Worm (Caenorhabditis elegans) whole organism, young adult: ENCODE data around the gene F08F3.4.
A peak's percentile ranks its signal among the peaks of the same experiment; 100 is the strongest.

ENCODE experiments used
- F22D6.2 ChIP-seq: sonication (generic microtip); optimal IDR thresholded peaks from 2 replicates; lab custom pipeline; 2016; ENCODE audit warnings: mild to moderate bottlenecking, missing genetic modification characterization, missing compliant biosample characterization
- F33H1.4 ChIP-seq: fragments of 200-800 bp; sonication (Bioruptor generic); IDR thresholded peaks from 2 replicates; pipeline ENCODE4 v1.3.6; 2022; ENCODE audit warnings: missing genetic modification reagents, missing genetic modification characterization, missing compliant biosample characterization
- F57A8.1 ChIP-seq: fragments of 200-800 bp; sonication (Bioruptor generic); optimal IDR thresholded peaks from 2 replicates; lab custom pipeline; 2018; ENCODE audit warnings: mild to moderate bottlenecking, missing genetic modification characterization, moderate library complexity, missing compliant biosample characterization
- F57C9.4 ChIP-seq: sonication (generic microtip); optimal IDR thresholded peaks from 2 replicates; lab custom pipeline; 2017; ENCODE audit warnings: mild to moderate bottlenecking, missing genetic modification characterization, missing compliant biosample characterization
- K11D2.4 ChIP-seq: fragments of 200-800 bp; sonication (Bioruptor generic); IDR thresholded peaks from 2 replicates; pipeline ENCODE4 v1.3.6; 2022; ENCODE audit warnings: missing genetic modification reagents, missing genetic modification characterization, missing compliant biosample characterization
- T26A5.8 ChIP-seq: sonication (generic microtip); optimal IDR thresholded peaks from 2 replicates; lab custom pipeline; 2016; ENCODE audit warnings: missing genetic modification characterization, missing compliant biosample characterization
- Y53F4B.3 ChIP-seq: fragments of 200-800 bp; sonication (Bioruptor generic); IDR thresholded peaks from 2 replicates; pipeline ENCODE4 v1.3.6; 2022; ENCODE audit warnings: missing genetic modification reagents, missing genetic modification characterization, missing compliant biosample characterization
- ZK185.1 ChIP-seq: sonication (generic microtip); optimal IDR thresholded peaks from 2 replicates; lab custom pipeline; 2016; ENCODE audit warnings: mild to moderate bottlenecking, missing genetic modification characterization, missing compliant biosample characterization; ENCODE audit not compliant: poor library complexity, severe bottlenecking
- aptf-3 ChIP-seq: fragments of 200-800 bp; sonication (Bioruptor generic); IDR thresholded peaks from 2 replicates; pipeline ENCODE4 v1.3.6; 2022; ENCODE audit warnings: missing genetic modification characterization, missing compliant biosample characterization
- atf-7 ChIP-seq: sonication (generic microtip); optimal IDR thresholded peaks from 2 replicates; lab custom pipeline; 2017; ENCODE audit warnings: mild to moderate bottlenecking, missing genetic modification characterization, missing compliant biosample characterization
- attf-3 ChIP-seq: fragments of 200-800 bp; sonication (Bioruptor generic); conservative IDR thresholded peaks from 2 replicates; pipeline ENCODE4 v1.3.6; 2022; ENCODE audit warnings: missing genetic modification reagents, missing genetic modification characterization, missing compliant biosample characterization
- cebp-1 ChIP-seq, 2 experiments: fragments of 200-800 bp in 1 of 2; sonication (Bioruptor generic) in 1 of 2; sonication (generic microtip) in 1 of 2; IDR thresholded peaks in 1 of 2; optimal IDR thresholded peaks in 1 of 2; 2 replicates each; pipeline versions ENCODE4 v1.3.6 to Lab custom; 2017 to 2022; ENCODE audit warnings: missing compliant biosample characterization in 2 of 2, missing genetic modification characterization in 2 of 2, mild to moderate bottlenecking in 1 of 2, missing genetic modification reagents in 1 of 2, moderate library complexity in 1 of 2
- ceh-40 ChIP-seq: fragments of 200-800 bp; sonication (Bioruptor generic); IDR thresholded peaks from 2 replicates; pipeline ENCODE4 v1.3.6; 2022; ENCODE audit warnings: missing genetic modification characterization, missing compliant biosample characterization
- ceh-79 ChIP-seq: sonication (generic microtip); optimal IDR thresholded peaks from 2 replicates; lab custom pipeline; 2017; ENCODE audit warnings: mild to moderate bottlenecking, missing genetic modification characterization, missing compliant biosample characterization
- dox-1 ChIP-seq: fragments of 200-800 bp; sonication (Bioruptor generic); IDR thresholded peaks from 2 replicates; pipeline ENCODE4 v1.3.6; 2022; ENCODE audit warnings: missing genetic modification reagents, missing genetic modification characterization, missing compliant biosample characterization
- ekl-4 ChIP-seq: fragments of 200-800 bp; sonication (Bioruptor generic); IDR thresholded peaks from 2 replicates; pipeline ENCODE4 v1.3.6; 2022; ENCODE audit warnings: missing genetic modification reagents, missing genetic modification characterization, missing compliant biosample characterization
- ets-4 ChIP-seq: fragments of 200-800 bp; sonication (Bioruptor generic); optimal IDR thresholded peaks from 2 replicates; lab custom pipeline; 2018; ENCODE audit warnings: mild to moderate bottlenecking, missing genetic modification characterization, missing compliant biosample characterization
- him-1 ChIP-seq: sonication (generic microtip); optimal IDR thresholded peaks from 2 replicates; lab custom pipeline; 2016; ENCODE audit warnings: missing genotype, missing genetic modification reagents, missing genetic modification characterization, missing compliant biosample characterization
- hlh-26 ChIP-seq: fragments of 200-800 bp; sonication (Bioruptor generic); conservative IDR thresholded peaks from 2 replicates; pipeline ENCODE4 v1.3.6; 2022; ENCODE audit warnings: missing genetic modification reagents, missing genetic modification characterization, missing compliant biosample characterization
- lin-26 ChIP-seq: fragments of 200-800 bp; sonication (Bioruptor generic); IDR thresholded peaks from 2 replicates; pipeline ENCODE4 v1.3.6; 2022; ENCODE audit warnings: missing genetic modification reagents, missing genetic modification characterization, missing compliant biosample characterization
- lin-40 ChIP-seq: sonication (generic microtip); optimal IDR thresholded peaks from 2 replicates; lab custom pipeline; 2016; ENCODE audit warnings: missing genetic modification characterization, mild to moderate bottlenecking, missing compliant biosample characterization, missing genotype, missing genetic modification reagents
- lsl-1 ChIP-seq: fragments of 200-800 bp; sonication (Bioruptor generic); optimal IDR thresholded peaks from 2 replicates; lab custom pipeline; 2018; ENCODE audit warnings: mild to moderate bottlenecking, missing genetic modification characterization, moderate library complexity, missing compliant biosample characterization
- nhr-80 ChIP-seq: sonication (generic microtip); optimal IDR thresholded peaks from 2 replicates; lab custom pipeline; 2016; ENCODE audit warnings: missing genetic modification characterization, missing compliant biosample characterization
- nhr-90 ChIP-seq: sonication (generic microtip); optimal IDR thresholded peaks from 2 replicates; lab custom pipeline; 2016; ENCODE audit warnings: missing genotype, mild to moderate bottlenecking, missing genetic modification characterization, missing compliant biosample characterization
- pha-4 ChIP-seq: fragments of 150-350 bp; sonication (generic microtip); optimal IDR thresholded peaks from 2 replicates; lab custom pipeline; 2014; ENCODE audit warnings: missing biosample characterization, missing genetic modification reagents, missing genetic modification characterization
- rec-8 ChIP-seq, 2 experiments: sonication (generic microtip); optimal IDR thresholded peaks; 2 replicates each; lab custom pipeline; 2016; ENCODE audit warnings: mild to moderate bottlenecking in 2 of 2, missing genetic modification characterization in 2 of 2, missing genetic modification reagents in 2 of 2, missing genotype in 2 of 2, missing biosample characterization in 1 of 2, missing compliant biosample characterization in 1 of 2, moderate library complexity in 1 of 2
- repo-1 ChIP-seq: sonication (generic microtip); optimal IDR thresholded peaks from 2 replicates; lab custom pipeline; 2017; ENCODE audit warnings: mild to moderate bottlenecking, missing genetic modification characterization, missing compliant biosample characterization
- rpc-1 ChIP-seq, 2 experiments: fragments of 150-350 bp in 1 of 2; sonication (generic microtip) in 1 of 2; optimal IDR thresholded peaks; 2 replicates each; lab custom pipeline; 2014 to 2018; ENCODE audit warnings: missing biosample characterization in 1 of 2, missing genetic modification characterization in 1 of 2, missing genetic modification reagents in 1 of 2, missing genotype in 1 of 2
- sea-2 ChIP-seq: fragments of 200-800 bp; sonication (Bioruptor generic); IDR thresholded peaks from 2 replicates; pipeline ENCODE4 v1.3.6; 2022; ENCODE audit warnings: missing genetic modification characterization, missing compliant biosample characterization
- snpc-1.1 ChIP-seq: sonication (generic microtip); optimal IDR thresholded peaks from 2 replicates; lab custom pipeline; 2017; ENCODE audit warnings: missing genetic modification characterization, mild to moderate bottlenecking, missing compliant biosample characterization, antibody characterized with exemption, moderate library complexity, missing genotype, missing genetic modification reagents; ENCODE audit not compliant: insufficient read depth
- snpc-3.4 ChIP-seq: sonication (generic microtip); optimal IDR thresholded peaks from 2 replicates; lab custom pipeline; 2017; ENCODE audit warnings: missing genetic modification characterization, mild to moderate bottlenecking, missing compliant biosample characterization, antibody characterized with exemption, moderate library complexity, missing genotype, missing genetic modification reagents
- snpc-4 ChIP-seq, 5 experiments: fragments of 150-350 bp in 1 of 5; sonication (generic microtip) in 4 of 5; optimal IDR thresholded peaks; 2 replicates each; lab custom pipeline; 2014 to 2018; ENCODE audit warnings: missing genetic modification characterization in 5 of 5, missing biosample characterization in 3 of 5, antibody characterized with exemption in 2 of 5, mild to moderate bottlenecking in 2 of 5, missing compliant biosample characterization in 2 of 5, missing genotype in 2 of 5, moderate library complexity in 2 of 5, missing genetic modification reagents in 1 of 5
- sptf-2 ChIP-seq: fragments of 200-800 bp; sonication (Bioruptor generic); optimal IDR thresholded peaks from 2 replicates; lab custom pipeline; 2018; ENCODE audit warnings: mild to moderate bottlenecking, missing genetic modification characterization, missing compliant biosample characterization
- tbp1 ChIP-seq: fragments of 200-800 bp; sonication (Bioruptor generic); optimal IDR thresholded peaks from 2 replicates; lab custom pipeline; 2018; ENCODE audit warnings: mild to moderate bottlenecking, missing genetic modification characterization, missing compliant biosample characterization
- tbx-9 ChIP-seq: sonication (generic microtip); optimal IDR thresholded peaks from 2 replicates; lab custom pipeline; 2016; ENCODE audit warnings: borderline replicate concordance, missing genetic modification characterization, inconsistent platforms, missing compliant biosample characterization
- xnd-1 ChIP-seq: sonication (generic microtip); optimal IDR thresholded peaks from 2 replicates; lab custom pipeline; 2016; ENCODE audit warnings: missing genotype, missing genetic modification reagents, missing genetic modification characterization, missing compliant biosample characterization
- ztf-18 ChIP-seq: sonication (generic microtip); optimal IDR thresholded peaks from 2 replicates; lab custom pipeline; 2016; ENCODE audit warnings: missing genotype, mild to moderate bottlenecking, missing genetic modification characterization, missing compliant biosample characterization
- ztf-25 ChIP-seq: fragments of 200-800 bp; sonication (Bioruptor generic); IDR thresholded peaks from 2 replicates; pipeline ENCODE4 v1.3.6; 2022; ENCODE audit warnings: missing genetic modification reagents, missing genetic modification characterization, missing compliant biosample characterization
- ztf-26 ChIP-seq: sonication (generic microtip); optimal IDR thresholded peaks from 2 replicates; lab custom pipeline; 2017; ENCODE audit warnings: missing genetic modification characterization, missing compliant biosample characterization
- ztf-3 ChIP-seq: fragments of 200-800 bp; sonication (Bioruptor generic); optimal IDR thresholded peaks from 2 replicates; lab custom pipeline; 2018; ENCODE audit warnings: mild to moderate bottlenecking, missing genetic modification characterization, missing compliant biosample characterization

The F08F3.4 gene

DNA sequence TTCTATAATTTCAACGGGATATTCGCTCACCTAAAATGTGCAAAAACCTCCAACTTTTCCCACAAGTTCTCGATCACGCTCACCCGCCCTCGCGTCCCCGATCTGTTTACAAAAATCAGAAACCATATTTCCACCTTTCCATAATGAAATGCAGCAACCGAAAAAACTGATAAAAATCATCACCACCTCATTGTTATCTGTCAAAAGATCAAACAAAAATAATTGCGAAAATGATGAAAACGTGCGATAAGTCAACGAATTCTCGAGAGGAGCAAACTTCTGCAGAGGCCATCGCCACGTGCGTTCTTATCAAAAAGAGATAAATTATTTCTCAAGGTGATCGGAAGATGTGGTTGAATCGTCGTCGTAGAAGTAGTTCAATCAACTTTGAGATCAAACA is 14.3 kb downstream of the F08F3.4 start:
- no peak for TF ChIP-seq sptf-2 (GFP tag; lab: Kevin White, UChicago)
- TF ChIP-seq Y53F4B.3 (GFP tag; lab: Robert Waterston, UW): no peak
- TF ChIP-seq K11D2.4: no peak
- TF ChIP-seq snpc-4 (GFP tag; optimal IDR thresholded peaks at IDR 0.05; lab: Kevin White, UChicago): no peak
- TF ChIP-seq snpc-4 (tag; optimal IDR thresholded peaks at IDR 0.05; lab: Kevin White, UChicago): no peak
- peak; percentile 3 for TF ChIP-seq pha-4
- peak; percentile 10 for TF ChIP-seq atf-7 (tag; lab: Kevin White, UChicago)
- TF ChIP-seq attf-3: no peak
- TF ChIP-seq ztf-18 (tag; lab: Kevin White, UChicago): no peak
- TF ChIP-seq aptf-3 (GFP tag; lab: Robert Waterston, UW): no peak
- TF ChIP-seq ztf-25 (GFP tag; lab: Robert Waterston, UW): no peak
- no peak for TF ChIP-seq rpc-1 (optimal IDR thresholded peaks at IDR 0.05; lab: Kevin White, UChicago)
- no peak for TF ChIP-seq rpc-1 (tag; optimal IDR thresholded peaks at IDR 0.05; lab: Kevin White, UChicago)
- TF ChIP-seq repo-1: no peak
- TF ChIP-seq F22D6.2 (tag; lab: Kevin White, UChicago): no peak
- no peak for TF ChIP-seq xnd-1
- peak; percentile 24 for TF ChIP-seq ztf-26 (tag; lab: Kevin White, UChicago)
- no peak for TF ChIP-seq lin-40 (tag; lab: Kevin White, UChicago)
- no peak for TF ChIP-seq ceh-79 (tag; lab: Kevin White, UChicago)
- no peak for TF ChIP-seq tbx-9 (tag; lab: Kevin White, UChicago)
- no peak for TF ChIP-seq F33H1.4 (GFP tag; lab: Robert Waterston, UW)
- TF ChIP-seq snpc-1.1: no peak
- TF ChIP-seq F57C9.4: no peak
- no peak for TF ChIP-seq ceh-40 (GFP tag; lab: Robert Waterston, UW)
- TF ChIP-seq T26A5.8 (tag; lab: Kevin White, UChicago): no peak
- no peak for TF ChIP-seq him-1
- no peak for TF ChIP-seq rec-8 (tag; optimal IDR thresholded peaks at IDR 0.05; lab: Kevin White, UChicago)
- TF ChIP-seq F57A8.1: no peak
- TF ChIP-seq hlh-26 (GFP tag; lab: Robert Waterston, UW): no peak
- TF ChIP-seq nhr-90 (tag; lab: Kevin White, UChicago): no peak
- no peak for TF ChIP-seq snpc-3.4 (tag; lab: Kevin White, UChicago)
- TF ChIP-seq nhr-80 (tag; lab: Kevin White, UChicago): peak; percentile 89
- TF ChIP-seq ets-4: no peak
- TF ChIP-seq cebp-1 (GFP tag; IDR thresholded peaks at IDR 0.05; lab: Robert Waterston, UW): no peak
- peak; percentile 33 for TF ChIP-seq cebp-1 (tag; optimal IDR thresholded peaks at IDR 0.05; lab: Kevin White, UChicago)
- TF ChIP-seq lsl-1: no peak
- no peak for TF ChIP-seq tbp1 (GFP tag; lab: Kevin White, UChicago)
- TF ChIP-seq dox-1 (GFP tag; lab: Robert Waterston, UW): peak; percentile 52; the same call in 1 of the 2 replicates
- no peak for TF ChIP-seq ztf-3 (GFP tag; lab: Kevin White, UChicago)
- no peak for TF ChIP-seq lin-26
- TF ChIP-seq sea-2 (GFP tag; lab: Robert Waterston, UW): no peak
- TF ChIP-seq ekl-4 (GFP tag; lab: Robert Waterston, UW): no peak
- no peak for TF ChIP-seq ZK185.1 (tag; lab: Kevin White, UChicago)
